Fruit fly (Drosophila melanogaster): ENCODE results near the gene CG43796.

Gene CG43796

DNA sequence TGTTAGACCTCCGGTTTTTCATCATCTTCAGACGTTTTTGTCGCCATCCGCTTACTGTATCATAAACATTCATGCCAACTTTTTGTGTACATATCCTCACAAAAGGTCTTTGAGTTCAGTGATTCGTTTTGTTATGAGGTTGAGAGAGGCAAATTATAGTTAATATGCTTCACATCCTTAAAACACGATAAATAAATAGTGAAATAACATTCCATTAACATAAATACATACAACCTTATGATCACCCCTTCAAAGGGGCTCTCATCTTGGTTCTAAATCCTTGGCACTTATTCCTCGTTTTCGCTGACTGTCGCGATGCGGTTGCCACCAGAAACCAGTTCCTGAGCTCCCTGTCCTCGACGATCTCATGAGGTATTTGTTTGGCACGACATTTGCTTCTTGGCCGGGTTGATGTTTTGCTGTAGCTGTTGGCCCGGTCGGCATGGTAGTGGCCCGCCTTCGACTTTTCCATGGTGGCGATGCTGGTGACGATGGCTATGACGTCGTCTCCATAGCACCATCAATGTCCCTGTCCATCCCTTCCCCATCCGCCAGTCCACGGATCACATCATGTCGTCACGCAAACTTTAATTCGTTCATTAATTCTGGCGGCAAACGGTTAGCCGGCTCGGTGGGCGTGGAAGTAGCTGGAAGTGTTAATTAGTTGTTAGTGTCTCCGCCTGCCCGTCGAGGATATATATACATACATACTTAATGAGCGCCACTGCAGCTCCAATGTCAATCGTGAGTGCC is 13.1 kb upstream of the CG43796 start:
- TF ChIP-seq pan (optimal IDR thresholded peaks at IDR 0.05) (no peak), Dll (optimal IDR thresholded peaks at IDR 0.05) (no peak), CG8478 (optimal IDR thresholded peaks at IDR 0.05) (no peak), usp (GFP tag; optimal IDR thresholded peaks at IDR 0.05) (no peak), EcR (GFP tag; optimal IDR thresholded peaks at IDR 0.05) (no peak), psq (optimal IDR thresholded peaks at IDR 0.05) (no peak)

DNA sequence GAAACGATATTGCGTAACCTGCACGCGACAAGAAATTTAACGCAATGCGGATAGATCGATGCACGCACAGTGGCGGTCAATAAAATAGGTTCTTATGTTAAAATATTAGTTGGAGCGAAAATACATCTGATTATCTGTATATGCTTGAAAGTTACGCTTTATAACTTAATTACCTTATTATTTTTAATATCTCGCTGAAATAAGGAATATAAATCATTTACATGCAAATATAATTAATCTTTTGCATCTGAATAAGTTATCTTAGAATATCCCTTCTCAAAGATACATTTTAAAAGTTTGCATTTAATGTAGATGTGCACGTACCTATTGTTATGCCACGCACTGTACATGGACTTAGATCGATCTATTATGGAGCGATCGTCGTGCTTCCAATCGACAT is 10.5 kb upstream of the CG43796 start:
- TF ChIP-seq CG8478 (optimal IDR thresholded peaks at IDR 0.05), result no peak
- no peak for TF ChIP-seq psq (optimal IDR thresholded peaks at IDR 0.05)

DNA sequence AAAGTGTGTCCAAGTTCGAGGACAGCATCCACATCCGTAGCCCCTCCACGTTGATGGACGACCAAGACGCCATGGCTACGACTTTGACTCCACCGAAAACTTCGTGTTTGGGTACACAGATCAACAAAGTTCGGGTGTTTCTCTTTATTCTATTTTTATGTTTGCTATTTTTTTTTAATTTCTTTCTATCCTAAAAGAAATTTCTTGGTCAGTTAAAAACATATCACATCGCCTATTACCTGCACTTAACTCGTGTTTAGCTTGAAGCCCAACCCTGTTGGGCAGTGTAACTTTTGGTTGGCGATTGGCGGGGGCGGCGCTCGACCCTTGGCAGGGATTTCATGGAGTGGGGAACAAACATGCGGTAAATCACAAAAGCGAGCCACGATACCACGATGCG is 8.7 kb upstream of the CG43796 start:
- TF ChIP-seq psq (optimal IDR thresholded peaks at IDR 0.05) (no peak), CG8478 (optimal IDR thresholded peaks at IDR 0.05) (no peak)

DNA sequence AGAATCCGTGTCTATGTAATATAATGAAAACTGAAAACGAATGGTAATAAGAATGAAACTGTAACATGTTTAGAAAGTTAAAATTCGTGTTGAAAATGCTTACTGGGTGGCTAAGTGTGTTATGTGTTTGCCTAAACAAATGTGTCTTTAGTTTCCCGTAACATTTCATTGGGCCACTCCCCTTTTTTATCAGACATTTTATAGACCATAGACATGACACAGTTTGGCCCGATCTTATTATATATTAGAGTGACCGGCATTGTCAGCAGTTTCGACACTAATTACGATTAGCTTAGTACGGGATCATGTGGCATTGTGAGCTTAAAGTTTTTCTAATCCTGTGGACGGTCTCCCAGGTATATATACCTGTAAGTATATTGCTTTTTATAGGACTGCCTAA is 5.1 kb upstream of the CG43796 start, which contains the start of gene CheA29a:
TSS of gene CheA29a (plus strand) at position 301 of the 400 bp plus-strand sequence.
- TF ChIP-seq psq (optimal IDR thresholded peaks at IDR 0.05), result no peak
- no peak for TF ChIP-seq EcR (GFP tag; optimal IDR thresholded peaks at IDR 0.05)

DNA sequence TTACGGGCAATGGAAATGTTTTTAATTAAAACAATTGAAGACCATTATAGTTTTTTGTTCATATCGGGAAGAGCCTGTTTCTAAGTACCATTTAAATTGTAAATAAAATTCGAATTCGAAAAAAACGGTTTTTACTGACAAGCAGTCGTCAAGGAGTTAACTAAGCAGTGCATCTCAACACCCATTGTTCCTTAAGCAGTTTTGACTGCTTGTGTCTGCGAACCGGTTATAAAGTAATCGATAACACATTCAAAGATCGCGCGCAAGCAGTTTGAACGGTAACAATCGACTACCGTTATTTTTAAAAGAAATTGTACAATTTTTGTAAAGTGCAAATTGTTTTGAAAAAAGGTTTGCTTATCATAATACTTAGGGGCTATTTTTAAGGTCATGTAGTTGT is 4.2 kb upstream of the CG43796 start:
- no peak for TF ChIP-seq psq (optimal IDR thresholded peaks at IDR 0.05)

DNA sequence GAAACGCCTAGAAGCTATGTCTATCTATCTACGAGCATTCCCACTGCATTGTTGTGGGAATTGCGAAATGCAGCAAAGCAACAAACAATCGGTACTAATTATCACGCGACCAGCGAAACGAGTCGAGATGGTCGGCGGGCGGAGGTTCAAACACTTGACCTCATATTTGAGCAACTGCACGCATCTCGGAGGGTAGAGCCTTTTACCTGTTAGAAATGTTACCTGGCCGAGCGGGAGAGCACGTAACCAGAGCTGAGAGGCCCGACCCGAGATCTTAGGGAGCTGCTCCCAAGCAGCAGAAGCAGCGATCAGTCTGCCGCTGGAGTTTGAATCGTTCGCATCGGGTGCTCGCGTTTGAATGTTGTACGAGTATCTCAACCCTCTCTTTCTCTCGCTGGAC is 3.8 kb upstream of the CG43796 start:
- TF ChIP-seq Dll (optimal IDR thresholded peaks at IDR 0.05) (peak; percentile 50), CG8478 (optimal IDR thresholded peaks at IDR 0.05) (no peak)

DNA sequence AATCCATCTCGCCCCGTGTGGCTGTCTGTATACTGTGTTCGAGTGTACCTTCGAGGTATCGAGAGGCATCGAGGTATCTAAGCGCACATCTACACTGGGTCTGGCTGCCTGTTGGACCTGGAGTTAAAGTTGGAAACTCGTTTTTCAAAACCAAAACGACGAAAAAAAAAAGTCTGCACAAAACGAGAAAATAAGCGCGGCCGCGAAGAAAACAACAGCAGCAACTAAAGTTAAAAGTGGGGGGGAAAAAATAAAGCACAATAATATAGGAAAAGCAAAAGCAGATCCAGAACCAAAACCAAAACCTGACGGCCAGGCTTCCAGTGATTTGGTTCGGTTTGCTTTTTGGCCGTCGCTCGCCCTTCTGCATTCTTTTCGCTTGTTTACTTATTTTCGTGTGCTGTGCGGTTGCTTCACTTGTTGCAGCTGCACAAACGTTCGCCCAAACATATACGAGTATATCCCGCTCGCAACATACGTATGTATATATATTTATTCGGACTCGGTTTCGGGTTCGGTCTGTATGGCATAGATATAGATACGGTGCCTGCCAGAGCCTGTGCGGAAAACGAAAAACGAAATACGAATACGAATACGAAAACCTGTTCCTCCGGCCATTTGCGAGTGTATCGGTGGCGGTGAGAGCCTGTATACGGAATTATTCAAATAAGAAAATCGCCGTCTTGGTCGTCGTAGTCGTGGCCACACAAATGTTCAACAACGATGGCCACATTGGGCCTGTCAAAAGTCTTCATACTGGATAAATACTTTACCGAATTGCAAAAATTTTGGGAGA is 3.1 kb upstream of the CG43796 start:
- TF ChIP-seq psq (optimal IDR thresholded peaks at IDR 0.05), result no peak

- TF ChIP-seq EcR (GFP tag; optimal IDR thresholded peaks at IDR 0.05), result no peak
- TF ChIP-seq usp (GFP tag; optimal IDR thresholded peaks at IDR 0.05), result no peak
- no peak for TF ChIP-seq Dll (optimal IDR thresholded peaks at IDR 0.05)
- TF ChIP-seq pan (optimal IDR thresholded peaks at IDR 0.05), result no peak
- no peak for TF ChIP-seq CG8478 (optimal IDR thresholded peaks at IDR 0.05)
- TF ChIP-seq psq (optimal IDR thresholded peaks at IDR 0.05), result no peak
These were observed 1.3 kb upstream of the CG43796 start for dm6 chr2L:8480825-8481224.

DNA sequence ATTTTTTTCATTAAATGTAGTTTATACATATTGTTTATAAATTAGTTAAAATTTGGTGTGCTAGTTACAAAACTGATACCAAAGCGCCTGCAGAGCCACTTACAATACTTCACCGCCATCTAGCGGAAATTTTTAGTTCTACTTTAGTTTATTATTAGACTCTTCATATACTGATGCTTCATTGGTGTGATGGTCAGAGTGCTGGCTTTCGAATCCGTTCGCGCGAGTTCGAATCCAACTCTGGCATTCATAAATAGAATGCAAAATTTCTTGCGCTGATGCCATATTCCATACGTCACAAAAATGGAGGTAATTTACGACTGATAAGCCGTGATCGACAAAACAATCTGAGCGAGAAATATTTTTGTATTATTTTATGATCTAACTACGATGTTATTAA is 3.4 kb downstream of the CG43796 start:
- TF ChIP-seq pan (optimal IDR thresholded peaks at IDR 0.05) (no peak), CG8478 (optimal IDR thresholded peaks at IDR 0.05) (no peak), usp (GFP tag; optimal IDR thresholded peaks at IDR 0.05) (no peak), EcR (GFP tag; optimal IDR thresholded peaks at IDR 0.05) (no peak), psq (optimal IDR thresholded peaks at IDR 0.05) (no peak), Dll (optimal IDR thresholded peaks at IDR 0.05) (no peak)

- TF ChIP-seq psq (optimal IDR thresholded peaks at IDR 0.05) (no peak), Dll (optimal IDR thresholded peaks at IDR 0.05) (no peak), pan (optimal IDR thresholded peaks at IDR 0.05) (no peak), EcR (GFP tag; optimal IDR thresholded peaks at IDR 0.05) (no peak), CG8478 (optimal IDR thresholded peaks at IDR 0.05) (no peak), usp (GFP tag; optimal IDR thresholded peaks at IDR 0.05) (no peak)
These were observed 6.6 kb downstream of the CG43796 start, which contains the start of gene CG13088 for dm6 chr2L:8488735-8489134. Gene CG13088, plus strand, starts transcription at chr2L:8488981.

DNA sequence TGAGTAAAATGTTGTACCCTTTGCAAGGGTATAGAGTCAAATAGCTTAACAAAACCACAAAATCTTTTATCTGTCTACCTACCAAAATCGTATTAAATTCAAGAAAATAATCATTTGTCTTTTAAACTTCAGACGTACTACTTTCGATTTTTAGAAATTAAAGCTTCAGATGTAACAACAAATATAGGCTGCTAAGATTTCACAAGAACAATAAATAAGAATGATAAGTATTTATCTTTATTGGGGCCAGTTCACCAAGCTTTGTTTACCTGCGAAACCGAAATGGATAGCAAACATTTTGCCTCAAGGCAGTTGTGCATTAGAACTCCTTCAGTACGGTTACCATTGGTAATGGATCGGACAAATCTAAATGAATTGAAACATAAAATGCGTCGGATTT is 8.3 kb downstream of the CG43796 start, which contains the start of gene CG43400:
TSS of gene CG43400 (plus strand) at position 301 of the 400 bp plus-strand sequence.
- no peak for TF ChIP-seq pan (optimal IDR thresholded peaks at IDR 0.05)
- no peak for TF ChIP-seq Dll (optimal IDR thresholded peaks at IDR 0.05)
- TF ChIP-seq psq (optimal IDR thresholded peaks at IDR 0.05), result no peak

DNA sequence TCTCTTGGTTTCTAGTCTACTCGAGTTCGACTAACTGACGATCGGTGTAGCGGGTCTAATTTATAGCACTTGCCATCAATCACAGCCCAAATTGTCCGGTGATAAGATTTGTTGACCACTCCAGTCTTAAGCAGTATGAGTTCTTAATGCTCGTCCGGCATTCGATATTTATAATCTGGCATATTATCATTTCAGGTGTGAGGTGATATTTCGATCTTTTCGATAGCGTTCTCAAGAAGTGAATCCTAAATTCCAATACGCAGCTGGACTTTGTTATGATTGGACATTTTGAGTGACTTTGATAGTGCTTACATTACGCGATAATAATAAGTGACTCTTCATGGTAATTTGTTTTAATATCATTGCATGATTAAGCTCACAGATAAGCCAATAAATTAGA is 14.1 kb downstream of the CG43796 start, which contains the start of gene Bace:
TSS of gene Bace (minus strand) at position 39 of the 400 bp plus-strand sequence.
- no peak for TF ChIP-seq EcR (GFP tag; optimal IDR thresholded peaks at IDR 0.05)
- no peak for TF ChIP-seq psq (optimal IDR thresholded peaks at IDR 0.05)
- TF ChIP-seq CG8478 (optimal IDR thresholded peaks at IDR 0.05), result no peak
- no peak for TF ChIP-seq Dll (optimal IDR thresholded peaks at IDR 0.05)
- TF ChIP-seq usp (GFP tag; optimal IDR thresholded peaks at IDR 0.05), result no peak
- TF ChIP-seq pan (optimal IDR thresholded peaks at IDR 0.05), result no peak

dm6 chr2L:8506729-8507128 is 24.6 kb downstream of the CG43796 start, which contains the start of gene Dh31:
Gene Dh31, minus strand, starts transcription at chr2L:8506845.
- TF ChIP-seq psq (optimal IDR thresholded peaks at IDR 0.05) (no peak), Dll (optimal IDR thresholded peaks at IDR 0.05) (no peak), CG8478 (optimal IDR thresholded peaks at IDR 0.05) (no peak), EcR (GFP tag; optimal IDR thresholded peaks at IDR 0.05) (no peak), pan (optimal IDR thresholded peaks at IDR 0.05) (no peak), usp (GFP tag; optimal IDR thresholded peaks at IDR 0.05) (no peak)

Measured in whole organism.